Worm (Caenorhabditis elegans): ENCODE measurements around the gene F56A8.9.

DNA sequence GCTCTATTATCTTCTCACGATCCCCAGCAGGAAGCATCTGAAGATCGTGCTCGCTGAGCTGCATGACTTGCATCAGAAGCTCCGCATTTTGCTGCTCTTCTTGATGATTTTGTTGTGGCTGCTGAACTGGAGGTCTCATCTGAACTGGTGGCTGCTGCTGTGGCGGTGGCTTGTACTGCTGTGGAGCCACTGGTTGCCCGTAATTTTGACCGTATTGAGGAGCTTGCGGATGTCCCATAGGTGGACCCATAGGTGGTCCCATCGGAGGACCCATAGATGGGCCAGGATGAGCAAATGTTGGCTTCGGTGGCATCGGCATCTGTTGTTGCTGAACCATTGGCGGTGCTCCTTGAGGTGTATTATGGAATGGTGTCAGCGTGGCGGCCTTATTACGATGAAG lies 12.6 kb downstream of the F56A8.9 start:
- no peak for TF ChIP-seq M03D4.4 (tag; optimal IDR thresholded peaks at IDR 0.05)
- no peak for TF ChIP-seq unc-62 (GFP tag; optimal IDR thresholded peaks at IDR 0.05)
- TF ChIP-seq snpc-4 (tag; optimal IDR thresholded peaks at IDR 0.05) = no peak
- TF ChIP-seq ztf-11 (tag; optimal IDR thresholded peaks at IDR 0.05) = no peak
- TF ChIP-seq blmp-1 (tag; optimal IDR thresholded peaks at IDR 0.05) = no peak
- no peak for TF ChIP-seq nhr-237 (tag; optimal IDR thresholded peaks at IDR 0.05)
- no peak for TF ChIP-seq mab-5 (tag; optimal IDR thresholded peaks at IDR 0.05)
- no peak for TF ChIP-seq unc-39 (tag; optimal IDR thresholded peaks at IDR 0.05)
- TF ChIP-seq nhr-12 (tag; optimal IDR thresholded peaks at IDR 0.05) = no peak
- no peak for TF ChIP-seq cnd-1 (tag; optimal IDR thresholded peaks at IDR 0.05)
- TF ChIP-seq sptf-1 (tag; optimal IDR thresholded peaks at IDR 0.05) = no peak
- TF ChIP-seq lin-13 (tag; optimal IDR thresholded peaks at IDR 0.05) = no peak
- no peak for TF ChIP-seq pha-4 (tag; optimal IDR thresholded peaks at IDR 0.05)
- TF ChIP-seq nhr-28 (tag; optimal IDR thresholded peaks at IDR 0.05) = no peak

Measured in whole organism, mixed stage, embryonic.